Worm (Caenorhabditis elegans): ENCODE data around the gene otub-3.

otub-3 gene

DNA sequence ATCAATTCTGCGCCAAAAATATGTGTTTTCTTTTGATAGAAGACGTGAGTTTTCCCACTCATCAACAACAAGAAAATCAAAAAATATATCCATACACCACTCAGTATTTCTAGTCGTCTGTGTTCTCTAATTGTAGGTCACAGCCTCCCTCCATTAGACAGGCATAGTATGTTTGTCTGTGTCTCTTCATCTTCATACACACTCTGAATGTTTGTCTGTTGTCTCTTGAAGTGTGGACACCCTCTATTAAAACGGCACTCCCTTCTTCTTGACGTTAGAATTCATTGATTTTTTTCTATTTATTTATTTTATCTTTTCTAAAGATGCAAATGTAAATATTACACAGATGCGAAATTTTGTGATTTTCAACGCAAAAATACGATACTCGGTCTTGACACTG, 9.4 kb downstream of the otub-3 start:
- no peak for TF ChIP-seq lin-11 (tag; optimal IDR thresholded peaks at IDR 0.05)
- TF ChIP-seq C34F6.9 (tag; optimal IDR thresholded peaks at IDR 0.05) = peak; percentile 62
- TF ChIP-seq lsy-2 (tag; optimal IDR thresholded peaks at IDR 0.05) = peak in 1 of 2 experiments; percentile 17

DNA sequence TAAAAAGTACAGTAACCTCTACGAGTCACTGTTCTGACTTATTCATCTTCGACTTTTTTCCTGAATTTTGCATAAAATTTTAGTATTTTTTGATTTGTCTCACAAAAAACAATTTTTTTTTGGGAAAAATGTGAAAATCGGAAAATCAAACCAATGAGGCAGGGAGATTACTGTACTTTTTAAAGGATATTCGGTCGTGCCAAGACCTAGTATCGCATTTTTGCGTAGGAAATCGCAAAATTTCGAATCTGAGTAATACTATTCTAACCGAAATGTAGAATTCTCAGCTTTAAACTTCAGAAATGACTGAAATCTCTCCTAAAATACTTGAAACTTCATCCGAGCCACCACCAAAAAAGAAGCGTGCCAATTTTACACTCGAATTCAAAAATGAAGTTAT, 9.8 kb downstream of the otub-3 start, which contains the start of gene F21D5.4:
Gene F21D5.4, plus strand, starts transcription at position 301 of the 400 bp plus-strand sequence.
- TF ChIP-seq unc-39 (tag; optimal IDR thresholded peaks at IDR 0.05) (no peak), unc-62 (GFP tag; optimal IDR thresholded peaks at IDR 0.05) (no peak), blmp-1 (tag; optimal IDR thresholded peaks at IDR 0.05; ENCODE audit: insufficient read depth) (no peak), ztf-1 (GFP tag; conservative IDR thresholded peaks at IDR 0.05) (no peak), lin-11 (tag; optimal IDR thresholded peaks at IDR 0.05) (no peak), mab-5 (tag; optimal IDR thresholded peaks at IDR 0.05) (no peak), nhr-21 (tag; optimal IDR thresholded peaks at IDR 0.05) (no peak), nhr-237 (tag; optimal IDR thresholded peaks at IDR 0.05) (no peak), nhr-10 (tag; optimal IDR thresholded peaks at IDR 0.05) (no peak), mbf-1 (tag; optimal IDR thresholded peaks at IDR 0.05) (no peak), crh-2 (tag; optimal IDR thresholded peaks at IDR 0.05) (no peak), lsy-2 (tag; optimal IDR thresholded peaks at IDR 0.05) (no peak), ceh-82 (tag; optimal IDR thresholded peaks at IDR 0.05) (no peak), nhr-23 (tag; optimal IDR thresholded peaks at IDR 0.05) (no peak)

DNA sequence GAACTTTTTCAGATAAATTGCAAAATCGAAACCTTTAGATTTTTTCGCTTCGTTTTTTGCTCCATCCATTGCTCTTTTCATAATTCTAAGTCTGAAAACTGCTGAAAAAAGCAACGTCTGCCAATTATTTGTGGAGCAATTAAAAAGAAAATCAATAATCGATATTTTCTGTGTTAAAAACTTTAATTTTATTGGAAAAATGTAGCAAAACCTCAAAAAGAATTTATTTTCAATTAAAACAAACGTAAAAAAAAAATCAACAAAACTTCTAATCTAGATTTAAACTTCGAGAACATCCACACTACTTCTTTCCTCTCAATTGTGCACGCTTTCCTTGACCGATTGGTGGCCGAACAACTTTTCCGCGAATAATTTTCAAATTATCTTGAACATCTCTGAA, 11.3 kb downstream of the otub-3 start, which contains the start of gene F21D5.5:
Gene F21D5.5, minus strand, starts transcription at position 101 of the 400 bp plus-strand sequence.
- no peak for TF ChIP-seq mbf-1 (tag; optimal IDR thresholded peaks at IDR 0.05)
- no peak for TF ChIP-seq fos-1 (tag; optimal IDR thresholded peaks at IDR 0.05)
- no peak for TF ChIP-seq Y55F3AM.14 (GFP tag; optimal IDR thresholded peaks at IDR 0.05)
- no peak for TF ChIP-seq crh-2 (tag; optimal IDR thresholded peaks at IDR 0.05)
- no peak for TF ChIP-seq nhr-77 (tag; optimal IDR thresholded peaks at IDR 0.05)
- TF ChIP-seq R02D3.7 (tag; optimal IDR thresholded peaks at IDR 0.05) = no peak
- TF ChIP-seq lin-39 (tag; optimal IDR thresholded peaks at IDR 0.05) = no peak
- TF ChIP-seq dmd-4 (tag; optimal IDR thresholded peaks at IDR 0.05) = no peak
- TF ChIP-seq blmp-1 (tag; optimal IDR thresholded peaks at IDR 0.05; ENCODE audit: insufficient read depth) = no peak
- TF ChIP-seq elt-3 (tag; optimal IDR thresholded peaks at IDR 0.05) = no peak
- no peak for TF ChIP-seq ceh-82 (tag; optimal IDR thresholded peaks at IDR 0.05)
- TF ChIP-seq nhr-23 (tag; optimal IDR thresholded peaks at IDR 0.05) = no peak
- TF ChIP-seq nhr-129 (tag; optimal IDR thresholded peaks at IDR 0.05) = no peak
- no peak for TF ChIP-seq aly-2 (tag; optimal IDR thresholded peaks at IDR 0.05)

DNA sequence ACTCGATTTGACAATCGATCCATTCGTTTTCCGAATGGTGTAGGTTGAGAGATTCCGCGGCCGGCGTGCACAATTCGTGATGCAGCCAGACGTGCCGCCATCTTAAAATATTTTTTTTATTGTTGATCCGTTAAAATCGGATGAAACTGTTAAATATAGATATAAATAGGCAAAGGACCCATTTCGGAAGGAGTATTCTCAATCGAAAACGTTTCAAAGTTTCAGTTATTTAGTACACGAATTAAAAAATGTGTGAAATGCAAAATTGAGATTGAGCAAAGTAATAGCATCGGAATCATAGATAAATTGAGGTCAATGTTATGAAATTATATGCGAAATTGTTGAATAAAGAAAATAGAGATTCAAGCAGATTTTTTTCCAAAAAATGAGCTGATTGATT, 11.9 kb downstream of the otub-3 start, which contains the start of gene mrps-33:
Gene mrps-33, minus strand, starts transcription at position 101 of the 400 bp plus-strand sequence.
- TF ChIP-seq elt-3 (tag; optimal IDR thresholded peaks at IDR 0.05) (no peak), mbf-1 (tag; optimal IDR thresholded peaks at IDR 0.05) (no peak), crh-2 (tag; optimal IDR thresholded peaks at IDR 0.05) (no peak), aly-2 (tag; optimal IDR thresholded peaks at IDR 0.05) (no peak), lin-11 (tag; optimal IDR thresholded peaks at IDR 0.05) (no peak), nhr-23 (tag; optimal IDR thresholded peaks at IDR 0.05) (no peak), lin-13 (GFP tag; optimal IDR thresholded peaks at IDR 0.05) (no peak)

DNA sequence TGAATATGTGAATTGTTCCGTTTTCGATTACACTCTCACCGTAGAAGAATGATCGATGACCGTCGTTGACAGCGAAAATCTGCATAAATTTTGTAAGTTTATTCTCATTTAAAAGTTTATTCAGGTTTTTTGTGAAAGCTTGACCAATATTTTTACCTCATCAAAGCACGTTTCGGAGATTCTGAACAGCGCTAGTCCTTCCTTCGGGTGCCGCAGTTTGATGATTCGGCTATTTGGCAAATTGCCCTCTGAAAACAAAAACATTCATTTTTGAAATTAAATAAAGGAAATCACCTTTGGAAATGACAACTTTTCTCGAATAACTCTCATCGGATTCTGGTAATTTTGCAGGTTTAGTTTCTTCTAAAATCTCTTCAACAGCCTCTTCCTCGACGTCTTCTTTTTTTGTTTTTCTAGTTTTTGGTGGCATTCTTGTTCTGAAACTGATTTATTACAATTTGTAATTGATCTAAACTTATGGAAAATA, 13.0 kb downstream of the otub-3 start, which contains the start of gene F21D5.6:
Gene F21D5.6, minus strand, starts transcription at position 437 of the 487 bp plus-strand sequence.
- TF ChIP-seq ztf-1 (GFP tag; conservative IDR thresholded peaks at IDR 0.05) (no peak), nhr-23 (tag; optimal IDR thresholded peaks at IDR 0.05) (no peak), ceh-82 (tag; optimal IDR thresholded peaks at IDR 0.05) (no peak), gmeb-1 (tag; optimal IDR thresholded peaks at IDR 0.05) (no peak), nhr-10 (tag; optimal IDR thresholded peaks at IDR 0.05) (no peak), blmp-1 (tag; optimal IDR thresholded peaks at IDR 0.05; ENCODE audit: insufficient read depth) (no peak), peb-1 (tag; optimal IDR thresholded peaks at IDR 0.05) (no peak), lin-11 (tag; optimal IDR thresholded peaks at IDR 0.05) (no peak), crh-2 (tag; optimal IDR thresholded peaks at IDR 0.05) (no peak), zag-1 (tag; optimal IDR thresholded peaks at IDR 0.05) (no peak), nhr-11 (tag; optimal IDR thresholded peaks at IDR 0.05) (no peak), nhr-129 (tag; optimal IDR thresholded peaks at IDR 0.05) (no peak), dmd-4 (tag; optimal IDR thresholded peaks at IDR 0.05) (no peak), ztf-11 (tag; optimal IDR thresholded peaks at IDR 0.05) (no peak), Y55F3AM.14 (GFP tag; optimal IDR thresholded peaks at IDR 0.05) (no peak)

All from whole organism, L2 larva.